Fruit fly (Drosophila melanogaster) Kc167 (cell line): Measurements from ENCODE around the gene Afti.

Experiments used
- Myc ChIP-seq: fragments of >200 bp; optimal IDR thresholded peaks from 2 replicates; lab custom pipeline; 2017; ENCODE audit warnings: missing external identifiers
- Sin3A ChIP-seq: fragments of >200 bp; optimal IDR thresholded peaks from 2 replicates; lab custom pipeline; 2018; ENCODE audit warnings: missing external identifiers
- insv ChIP-seq: fragments of >200 bp; optimal IDR thresholded peaks from 3 replicates; lab custom pipeline; 2018; ENCODE audit warnings: missing external identifiers
- psq ChIP-seq: fragments of >200 bp; optimal IDR thresholded peaks from 2 replicates; lab custom pipeline; 2017; ENCODE audit warnings: missing external identifiers
- ttk ChIP-seq: sonication (Bioruptor generic); optimal IDR thresholded peaks from 2 replicates; lab custom pipeline; 2017; ENCODE audit warnings: missing external identifiers

DNA sequence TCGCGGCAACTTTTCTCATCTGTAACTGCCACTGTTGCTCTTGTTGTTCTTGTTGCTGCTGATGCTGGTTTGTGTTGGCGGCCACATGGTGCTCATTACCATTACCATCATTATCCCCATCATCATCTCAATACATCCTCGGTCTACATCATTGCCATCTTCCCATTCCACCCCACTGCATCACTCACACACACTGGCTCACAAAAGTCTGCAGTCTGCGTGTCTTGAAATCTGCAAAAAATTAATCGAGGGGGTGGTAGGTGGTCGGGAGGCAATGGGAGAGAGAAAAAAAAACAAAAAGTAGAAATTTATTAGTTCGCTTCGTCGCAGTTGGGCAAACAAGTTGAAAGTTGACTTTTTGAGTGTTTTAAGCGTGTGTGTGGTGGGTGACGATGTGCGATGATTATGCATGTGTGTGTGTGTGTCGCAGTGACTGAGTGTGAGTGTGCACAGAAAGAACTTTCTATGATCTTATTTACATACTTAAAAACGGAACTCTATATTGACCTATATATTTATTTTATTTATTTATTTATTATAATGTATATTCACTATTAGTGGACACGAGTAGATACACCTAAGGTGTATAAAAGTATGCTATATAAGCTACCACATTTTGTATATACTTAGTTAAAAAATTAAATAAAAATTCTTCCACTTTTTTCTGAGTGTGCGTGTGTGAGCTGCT, 47.0 kb downstream of the Afti start:
- TF ChIP-seq Myc (lab: Kevin White, UChicago) (no peak), psq (lab: Kevin White, UChicago) (no peak), insv (lab: Kevin White, UChicago) (no peak), ttk (lab: Kevin White, UChicago) (no peak), Sin3A (no peak)
